Worm (Caenorhabditis elegans) whole organism, L1 larva: ENCODE measurements around the gene him-10.

ENCODE experiments used
- C04F5.9 ChIP-seq: sonication (generic microtip); optimal IDR thresholded peaks from 2 replicates; lab custom pipeline; 2016; ENCODE audit warnings: missing genetic modification characterization, missing compliant biosample characterization
- C16A3.4 ChIP-seq: fragments of 150-350 bp; optimal IDR thresholded peaks from 2 replicates; lab custom pipeline; 2014; ENCODE audit warnings: missing biosample characterization, missing genetic modification characterization
- C34B4.2 ChIP-seq: sonication (generic microtip); optimal IDR thresholded peaks from 2 replicates; lab custom pipeline; 2017; ENCODE audit warnings: mild to moderate bottlenecking, missing genetic modification characterization, missing compliant biosample characterization
- alr-1 ChIP-seq: fragments of 200-800 bp; sonication (Bioruptor generic); optimal IDR thresholded peaks from 2 replicates; lab custom pipeline; 2018; ENCODE audit warnings: borderline replicate concordance, mild to moderate bottlenecking, missing genetic modification characterization, missing compliant biosample characterization
- ceh-82 ChIP-seq, 3 experiments: fragments of 150-350 bp in 1 of 3; sonication (generic microtip) in 2 of 3; optimal IDR thresholded peaks; 2 replicates each; lab custom pipeline; 2014 to 2017; ENCODE audit warnings: missing biosample characterization in 3 of 3, missing genetic modification characterization in 3 of 3
- dpl-1 ChIP-seq, 3 experiments: fragments of 150-350 bp in 2 of 3; sonication (generic microtip) in 1 of 3; optimal IDR thresholded peaks; 2 replicates each; lab custom pipeline; 2014 to 2017; ENCODE audit warnings: missing biosample characterization in 3 of 3, missing genetic modification characterization in 3 of 3, missing genetic modification reagents in 3 of 3
- dsc-1 ChIP-seq: sonication (generic microtip); optimal IDR thresholded peaks from 2 replicates; lab custom pipeline; 2016; ENCODE audit warnings: mild to moderate bottlenecking, missing genetic modification characterization, missing compliant biosample characterization
- efl-1 ChIP-seq, 4 experiments: fragments of 150-350 bp; optimal IDR thresholded peaks in 3 of 4; peaks in 1 of 4; 1 replicate in 1 of 4; 2 replicates in 3 of 4; lab custom pipeline; 2014; ENCODE audit warnings: missing biosample characterization in 2 of 4, missing genetic modification characterization in 2 of 4, missing genetic modification reagents in 2 of 4
- efl-3 ChIP-seq: fragments of 200-800 bp; sonication (Bioruptor generic); optimal IDR thresholded peaks from 2 replicates; lab custom pipeline; 2018; ENCODE audit warnings: mild to moderate bottlenecking, missing genetic modification characterization, missing compliant biosample characterization
- egl-13 ChIP-seq: sonication (generic microtip); optimal IDR thresholded peaks from 2 replicates; lab custom pipeline; 2016; ENCODE audit warnings: missing genotype, missing genetic modification reagents, missing genetic modification characterization, missing compliant biosample characterization
- elt-2 ChIP-seq: sonication (generic microtip); optimal IDR thresholded peaks from 2 replicates; lab custom pipeline; 2016; ENCODE audit warnings: missing genetic modification characterization, mild to moderate bottlenecking, inconsistent platforms, missing compliant biosample characterization, missing genetic modification reagents
- fkh-10 ChIP-seq: sonication (generic microtip); optimal IDR thresholded peaks from 2 replicates; lab custom pipeline; 2017; ENCODE audit warnings: missing biosample characterization, missing genetic modification reagents, missing genetic modification characterization
- fkh-4 ChIP-seq: sonication (generic microtip); optimal IDR thresholded peaks from 2 replicates; lab custom pipeline; 2016; ENCODE audit warnings: missing compliant biosample characterization, missing genetic modification characterization, borderline replicate concordance
- fkh-8 ChIP-seq: sonication (generic microtip); optimal IDR thresholded peaks from 2 replicates; lab custom pipeline; 2016; ENCODE audit warnings: mild to moderate bottlenecking, missing genetic modification characterization, missing compliant biosample characterization
- grh-1 ChIP-seq: fragments of 200-800 bp; sonication (Bioruptor generic); IDR thresholded peaks from 2 replicates; pipeline ENCODE4 v1.3.6; 2022; ENCODE audit warnings: missing genetic modification reagents, missing genetic modification characterization, missing compliant biosample characterization
- hlh-17 ChIP-seq: fragments of 200-800 bp; sonication (Bioruptor generic); optimal IDR thresholded peaks from 2 replicates; lab custom pipeline; 2018; ENCODE audit warnings: missing genetic modification characterization, mild to moderate bottlenecking, missing compliant biosample characterization, moderate library complexity, borderline replicate concordance
- hpl-2 ChIP-seq: fragments of 150-350 bp; optimal IDR thresholded peaks from 2 replicates; lab custom pipeline; 2014; ENCODE audit warnings: missing biosample characterization, missing genetic modification reagents, missing genetic modification characterization
- lin-14 ChIP-seq: fragments of 200-800 bp; sonication (Bioruptor generic); optimal IDR thresholded peaks from 2 replicates; lab custom pipeline; 2018; ENCODE audit warnings: mild to moderate bottlenecking, missing genetic modification characterization, moderate library complexity, missing compliant biosample characterization
- lin-15B ChIP-seq: fragments of 150-350 bp; sonication (generic microtip); optimal IDR thresholded peaks from 3 replicates; lab custom pipeline; 2014; ENCODE audit warnings: missing biosample characterization, missing genetic modification characterization
- lin-39 ChIP-seq: fragments of 150-350 bp; optimal IDR thresholded peaks from 2 replicates; lab custom pipeline; 2014; ENCODE audit warnings: missing biosample characterization, missing genetic modification reagents, missing genetic modification characterization
- lsy-2 ChIP-seq, 2 experiments: fragments of 150-350 bp; optimal IDR thresholded peaks; 2 replicates each; lab custom pipeline; 2014; ENCODE audit warnings: missing biosample characterization in 2 of 2, missing genetic modification characterization in 2 of 2
- mdl-1 ChIP-seq, 2 experiments: fragments of 150-350 bp; optimal IDR thresholded peaks; 2 replicates each; lab custom pipeline; 2014 to 2017; ENCODE audit warnings: missing biosample characterization in 2 of 2, missing genetic modification characterization in 2 of 2, inconsistent platforms in 1 of 2
- mef-2 ChIP-seq: fragments of 150-350 bp; optimal IDR thresholded peaks from 2 replicates; lab custom pipeline; 2014; ENCODE audit warnings: missing biosample characterization, missing genetic modification characterization
- mep-1 ChIP-seq: fragments of 150-350 bp; optimal IDR thresholded peaks from 2 replicates; lab custom pipeline; 2014; ENCODE audit warnings: missing biosample characterization, missing genetic modification characterization
- nhr-11 ChIP-seq: fragments of 150-350 bp; optimal IDR thresholded peaks from 2 replicates; lab custom pipeline; 2014; ENCODE audit warnings: missing biosample characterization, missing genetic modification characterization
- nhr-12 ChIP-seq: sonication (generic microtip); optimal IDR thresholded peaks from 2 replicates; lab custom pipeline; 2017; ENCODE audit warnings: missing biosample characterization, missing genetic modification characterization
- nhr-20 ChIP-seq: sonication (generic microtip); optimal IDR thresholded peaks from 2 replicates; lab custom pipeline; 2016; ENCODE audit warnings: mild to moderate bottlenecking, missing genetic modification characterization, missing compliant biosample characterization
- nhr-237 ChIP-seq: fragments of 150-350 bp; optimal IDR thresholded peaks from 2 replicates; lab custom pipeline; 2014; ENCODE audit warnings: missing biosample characterization, missing genetic modification characterization
- nhr-28 ChIP-seq: fragments of 150-350 bp; optimal IDR thresholded peaks from 2 replicates; lab custom pipeline; 2014; ENCODE audit warnings: missing biosample characterization, missing genetic modification characterization
- nhr-47 ChIP-seq: sonication (generic microtip); optimal IDR thresholded peaks from 2 replicates; lab custom pipeline; 2016; ENCODE audit warnings: mild to moderate bottlenecking, missing genetic modification characterization, moderate library complexity, missing compliant biosample characterization
- nhr-71 ChIP-seq: sonication (generic microtip); optimal IDR thresholded peaks from 2 replicates; lab custom pipeline; 2016; ENCODE audit warnings: mild to moderate bottlenecking, missing genetic modification characterization, moderate library complexity, missing compliant biosample characterization
- nhr-77 ChIP-seq: fragments of 150-350 bp; optimal IDR thresholded peaks from 2 replicates; lab custom pipeline; 2014; ENCODE audit warnings: missing biosample characterization, missing genetic modification characterization
- nhr-85 ChIP-seq: sonication (generic microtip); peaks from one replicate; lab custom pipeline; 2016; ENCODE audit warnings: missing genetic modification characterization, inconsistent platforms, missing compliant biosample characterization
- nhr-90 ChIP-seq: sonication (generic microtip); optimal IDR thresholded peaks from 2 replicates; lab custom pipeline; 2016; ENCODE audit warnings: mild to moderate bottlenecking, missing genetic modification characterization, missing compliant biosample characterization; ENCODE audit not compliant: poor library complexity
- rnt-1 ChIP-seq: sonication (generic microtip); optimal IDR thresholded peaks from 2 replicates; lab custom pipeline; 2016; ENCODE audit warnings: mild to moderate bottlenecking, missing genetic modification characterization, moderate library complexity, missing compliant biosample characterization
- snpc-4 ChIP-seq: fragments of 150-350 bp; optimal IDR thresholded peaks from 2 replicates; lab custom pipeline; 2014; ENCODE audit warnings: missing biosample characterization, missing genetic modification characterization
- snu-23 ChIP-seq: sonication (generic microtip); optimal IDR thresholded peaks from 2 replicates; lab custom pipeline; 2016; ENCODE audit warnings: missing genetic modification characterization, missing compliant biosample characterization
- sox-4 ChIP-seq: sonication (generic microtip); optimal IDR thresholded peaks from 2 replicates; lab custom pipeline; 2016; ENCODE audit warnings: missing genetic modification characterization, missing compliant biosample characterization
- sptf-1 ChIP-seq: fragments of 150-350 bp; optimal IDR thresholded peaks from 2 replicates; lab custom pipeline; 2014; ENCODE audit warnings: missing biosample characterization, missing genetic modification characterization
- swsn-7 ChIP-seq: sonication (generic microtip); optimal IDR thresholded peaks from 2 replicates; lab custom pipeline; 2016; ENCODE audit warnings: missing genetic modification characterization, missing compliant biosample characterization
- unc-62 ChIP-seq: fragments of 150-350 bp; optimal IDR thresholded peaks from 2 replicates; lab custom pipeline; 2014; ENCODE audit warnings: missing biosample characterization, missing genetic modification reagents, missing genetic modification characterization
- unc-86 ChIP-seq: sonication (generic microtip); optimal IDR thresholded peaks from 2 replicates; lab custom pipeline; 2016; ENCODE audit warnings: missing genetic modification characterization, missing compliant biosample characterization
- unc-98 ChIP-seq: fragments of 200-800 bp; sonication (Bioruptor generic); IDR thresholded peaks from 2 replicates; pipeline ENCODE4 v1.3.6; 2022; ENCODE audit warnings: missing genetic modification characterization, missing compliant biosample characterization
- xbp-1 ChIP-seq: sonication (generic microtip); optimal IDR thresholded peaks from 2 replicates; lab custom pipeline; 2016; ENCODE audit warnings: missing genetic modification characterization, missing compliant biosample characterization
- zag-1 ChIP-seq: fragments of 150-350 bp; optimal IDR thresholded peaks from 2 replicates; lab custom pipeline; 2014; ENCODE audit warnings: missing biosample characterization, missing genetic modification characterization
- zip-4 ChIP-seq: fragments of 200-800 bp; sonication (Bioruptor generic); optimal IDR thresholded peaks from 2 replicates; lab custom pipeline; 2018; ENCODE audit warnings: mild to moderate bottlenecking, missing genetic modification characterization, moderate library complexity, missing compliant biosample characterization

him-10 gene

DNA sequence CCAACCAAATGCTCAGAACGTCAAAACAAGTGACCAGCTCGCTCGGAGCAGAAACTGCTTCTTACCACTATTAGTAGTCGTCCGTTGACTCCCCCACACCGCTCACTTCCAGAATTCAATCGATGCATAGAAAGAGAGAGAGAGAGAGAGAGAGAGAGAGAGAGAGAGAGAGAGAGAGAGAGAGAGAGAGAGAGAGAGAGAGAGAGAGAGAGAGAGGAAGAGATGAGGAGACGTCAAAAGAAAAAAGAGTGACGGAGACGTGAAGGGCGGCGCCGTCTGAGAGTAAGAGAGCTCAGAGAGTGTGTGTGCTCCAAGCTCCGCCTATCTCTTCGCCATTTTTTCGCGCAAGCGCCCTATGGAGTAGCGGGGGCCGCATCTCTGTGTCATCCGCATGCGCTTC is 47.9 kb upstream of the him-10 start, which contains the start of gene ida-1 (continued):
- TF ChIP-seq egl-13 (tag; lab: Kevin White, UChicago) (no peak), unc-62 (GFP tag; lab: Kevin White, UChicago) (no peak), efl-1 (optimal IDR thresholded peaks at IDR 0.05; lab: Kevin White, UChicago) (peak; percentile 47 to 71), efl-1 (GFP tag; optimal IDR thresholded peaks at IDR 0.05 in 1 of 2; lab: Kevin White, UChicago) (peak in 1 of 2 experiments; percentile 1), lin-15B (tag; lab: Kevin White, UChicago) (no peak), swsn-7 (tag; lab: Kevin White, UChicago) (no peak)

DNA sequence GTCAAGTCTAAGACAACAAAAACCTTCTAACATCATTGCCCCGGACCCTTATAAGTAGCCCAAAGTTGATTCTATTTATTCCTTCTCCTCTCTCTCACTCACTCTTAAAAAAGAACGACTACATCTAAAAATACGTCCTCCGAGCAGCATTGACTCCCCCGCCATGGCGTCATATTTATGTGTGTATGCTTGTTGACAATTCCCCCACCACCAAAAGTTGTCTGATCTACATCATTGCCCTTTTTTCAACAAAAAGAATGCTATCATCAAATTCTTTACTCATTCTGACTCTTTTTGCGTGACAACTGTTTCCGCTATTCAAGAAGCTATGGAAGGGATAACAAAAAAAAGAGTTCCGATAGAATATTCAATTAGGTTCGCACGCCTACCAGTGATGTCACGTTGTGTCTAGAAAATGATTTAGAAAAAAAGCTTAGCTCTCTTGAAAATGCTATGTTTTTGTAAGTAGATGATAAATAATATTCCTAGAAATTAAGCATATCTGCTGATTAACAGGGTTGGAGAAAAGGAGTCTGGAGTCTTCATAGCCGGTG is 45.5 kb upstream of the him-10 start:
- TF ChIP-seq nhr-47 (tag; lab: Kevin White, UChicago) (peak; percentile 2), hlh-17 (no peak), sox-4 (peak; percentile 6), C04F5.9 (tag; lab: Kevin White, UChicago) (no peak), sptf-1 (tag; lab: Kevin White, UChicago) (no peak), mep-1 (tag; lab: Kevin White, UChicago) (no peak), nhr-28 (no peak), lin-14 (peak; percentile 69), unc-86 (tag; lab: Kevin White, UChicago) (peak; percentile 74), fkh-8 (tag; lab: Kevin White, UChicago) (peak; percentile 66), dsc-1 (tag; lab: Kevin White, UChicago) (no peak), C16A3.4 (tag; lab: Kevin White, UChicago) (no peak), fkh-10 (GFP tag; lab: Kevin White, UChicago) (peak; percentile 49), nhr-20 (tag; lab: Kevin White, UChicago) (no peak), nhr-71 (tag; lab: Kevin White, UChicago) (peak; percentile 45), lsy-2 (tag; optimal IDR thresholded peaks at IDR 0.05; lab: Kevin White, UChicago) (peak in 1 of 2 experiments; percentile 21), nhr-11 (tag; lab: Kevin White, UChicago) (no peak), mef-2 (peak; percentile 21), unc-62 (GFP tag; lab: Kevin White, UChicago) (no peak), lin-15B (tag; lab: Kevin White, UChicago) (no peak), grh-1 (GFP tag; lab: Robert Waterston, UW) (no peak), xbp-1 (tag; lab: Kevin White, UChicago) (no peak), ceh-82 (tag; optimal IDR thresholded peaks at IDR 0.05; lab: Kevin White, UChicago) (no peak), snpc-4 (tag; lab: Kevin White, UChicago) (no peak), nhr-77 (no peak), fkh-4 (no peak), alr-1 (no peak), nhr-85 (tag; lab: Kevin White, UChicago) (no peak), swsn-7 (tag; lab: Kevin White, UChicago) (no peak)

DNA sequence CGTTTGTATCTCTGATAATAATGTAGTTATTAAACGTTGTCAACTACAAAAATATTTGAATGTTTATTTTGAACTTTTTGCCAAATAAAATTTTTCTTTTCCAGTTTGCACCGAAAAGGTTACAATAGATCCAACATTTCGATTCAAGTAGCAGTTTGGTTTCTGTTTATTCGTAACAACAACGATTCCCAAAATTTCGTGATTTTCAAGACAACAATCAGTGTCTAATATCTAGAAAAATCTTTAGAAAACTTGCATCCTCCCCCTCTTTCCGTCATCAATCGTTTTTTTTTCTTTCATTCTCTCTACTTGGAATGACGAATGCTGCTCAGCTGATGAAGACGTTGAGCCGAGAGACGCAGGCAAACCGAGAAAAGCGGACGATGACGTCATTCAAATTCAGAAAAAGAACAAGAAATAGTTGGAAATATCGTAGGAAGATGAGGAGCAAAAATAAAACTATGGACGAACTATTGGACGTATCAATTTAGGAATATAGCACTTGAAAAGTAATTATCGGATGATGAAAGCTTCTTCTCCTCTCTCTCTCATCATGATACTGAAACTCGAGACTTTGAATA is 44.5 kb upstream of the him-10 start:
- peak; percentile 91 for TF ChIP-seq nhr-71 (tag; lab: Kevin White, UChicago)
- no peak for TF ChIP-seq rnt-1 (tag; lab: Kevin White, UChicago)
- TF ChIP-seq efl-1 (optimal IDR thresholded peaks at IDR 0.05; lab: Kevin White, UChicago) = peak; percentile 23 to 33
- TF ChIP-seq efl-1 (GFP tag; optimal IDR thresholded peaks at IDR 0.05 in 1 of 2; lab: Kevin White, UChicago) = peak in 1 of 2 experiments; percentile 19
- TF ChIP-seq nhr-12 (tag; lab: Kevin White, UChicago) = no peak
- TF ChIP-seq mdl-1 (tag; optimal IDR thresholded peaks at IDR 0.05; lab: Kevin White, UChicago) = no peak
- no peak for TF ChIP-seq zag-1 (tag; lab: Kevin White, UChicago)
- TF ChIP-seq snpc-4 (tag; lab: Kevin White, UChicago) = no peak
- TF ChIP-seq hlh-17 = no peak
- no peak for TF ChIP-seq C34B4.2
- TF ChIP-seq elt-2 (tag; lab: Kevin White, UChicago) = no peak
- no peak for TF ChIP-seq unc-98 (GFP tag; lab: Robert Waterston, UW)
- peak; percentile 40 for TF ChIP-seq nhr-11 (tag; lab: Kevin White, UChicago)
- no peak for TF ChIP-seq hpl-2 (GFP tag; lab: Kevin White, UChicago)
- TF ChIP-seq dpl-1 (GFP tag; optimal IDR thresholded peaks at IDR 0.05; lab: Kevin White, UChicago) = peak in 1 of 3 experiments; percentile 35
- TF ChIP-seq zip-4 (GFP tag; lab: Kevin White, UChicago) = no peak
- TF ChIP-seq snu-23 = peak; percentile 27
- no peak for TF ChIP-seq nhr-90 (tag; lab: Kevin White, UChicago)
- TF ChIP-seq efl-3 (GFP tag; lab: Kevin White, UChicago) = no peak
- peak; percentile 94 for TF ChIP-seq lin-14
- no peak for TF ChIP-seq lin-39 (tag; lab: Kevin White, UChicago)
- TF ChIP-seq unc-86 (tag; lab: Kevin White, UChicago) = peak; percentile 81
- TF ChIP-seq C16A3.4 (tag; lab: Kevin White, UChicago) = peak; percentile 10
- TF ChIP-seq lsy-2 (tag; optimal IDR thresholded peaks at IDR 0.05; lab: Kevin White, UChicago) = peak; percentile 51 to 71
- TF ChIP-seq fkh-4 = no peak
- no peak for TF ChIP-seq nhr-237 (tag; lab: Kevin White, UChicago)
